Fruit fly (Drosophila melanogaster): ENCODE results near the gene CG13409.

CG13409 gene

dm6 chr3R:22049134-22049796, 17.6 kb upstream of the CG13409 start (continued):
- peak; percentile 31 for TF ChIP-seq CG8632 (GFP tag; optimal IDR thresholded peaks at IDR 0.05)
- peak; percentile 61 for TF ChIP-seq CG4318 (GFP tag; optimal IDR thresholded peaks at IDR 0.05)
- no peak for TF ChIP-seq Blimp-1 (GFP tag; optimal IDR thresholded peaks at IDR 0.05)
- peak; percentile 62 for TF ChIP-seq net (GFP tag; optimal IDR thresholded peaks at IDR 0.05)
- TF ChIP-seq salr (GFP tag; optimal IDR thresholded peaks at IDR 0.05) = peak in 1 of 2 experiments; percentile 50
- peak; percentile 62 for TF ChIP-seq dsx (GFP tag; optimal IDR thresholded peaks at IDR 0.05; ENCODE audit: poor library complexity, severe bottlenecking)
- peak; percentile 60 for TF ChIP-seq OdsH (GFP tag; optimal IDR thresholded peaks at IDR 0.05)
- peak; percentile 50 for TF ChIP-seq Eip75B (GFP tag; optimal IDR thresholded peaks at IDR 0.05)
- TF ChIP-seq fd59A (GFP tag; optimal IDR thresholded peaks at IDR 0.05) = peak; percentile 32
- TF ChIP-seq Sox15 (GFP tag; optimal IDR thresholded peaks at IDR 0.05) = no peak
- TF ChIP-seq CG6808 (GFP tag; optimal IDR thresholded peaks at IDR 0.05) = peak; percentile 23
- TF ChIP-seq Hr38 (GFP tag; optimal IDR thresholded peaks at IDR 0.05) = no peak
- TF ChIP-seq CG16779 (tag; optimal IDR thresholded peaks at IDR 0.05) = peak; percentile 6
- TF ChIP-seq CG6854 (GFP tag; optimal IDR thresholded peaks at IDR 0.05) = no peak
- TF ChIP-seq CG11762 (GFP tag; optimal IDR thresholded peaks at IDR 0.05; ENCODE audit: insufficient read depth) = peak; percentile 28
- peak; percentile 66 for TF ChIP-seq CG6276 (GFP tag; optimal IDR thresholded peaks at IDR 0.05)
- peak; percentile 12 for TF ChIP-seq Hr39 (GFP tag; optimal IDR thresholded peaks at IDR 0.05)
- TF ChIP-seq vri (GFP tag; optimal IDR thresholded peaks at IDR 0.05) = peak; percentile 1
- TF ChIP-seq svp (GFP tag) = no peak
- peak; percentile 61 for TF ChIP-seq achi (GFP tag; optimal IDR thresholded peaks at IDR 0.05)
- peak; percentile 87 for TF ChIP-seq CG15336 (GFP tag; IDR thresholded peaks at IDR 0.05)
- peak; percentile 60 for TF ChIP-seq CG11294 (GFP tag; IDR thresholded peaks at IDR 0.05)
- peak; percentile 61 for TF ChIP-seq CG3919 (GFP tag; optimal IDR thresholded peaks at IDR 0.05)
- TF ChIP-seq lz (GFP tag; optimal IDR thresholded peaks at IDR 0.05) = peak; percentile 15
- peak; percentile 36 for TF ChIP-seq acj6 (GFP tag; optimal IDR thresholded peaks at IDR 0.05)
- peak in 1 of 2 experiments; percentile 26 for TF ChIP-seq ss (GFP tag; optimal IDR thresholded peaks at IDR 0.05)
- peak; percentile 72 for TF ChIP-seq CG6163 (GFP tag; IDR thresholded peaks at IDR 0.05)
- no peak for TF ChIP-seq Eip93F (GFP tag; optimal IDR thresholded peaks at IDR 0.05)
- TF ChIP-seq eg (GFP tag; IDR thresholded peaks at IDR 0.05) = peak; percentile 82
- peak; percentile 53 for TF ChIP-seq esn (GFP tag; optimal IDR thresholded peaks at IDR 0.05)
- TF ChIP-seq fd85E (GFP tag; optimal IDR thresholded peaks at IDR 0.05) = no peak

dm6 chr3R:22047412-22047811, 15.7 kb upstream of the CG13409 start:
- no peak for TF ChIP-seq Hr39 (GFP tag; optimal IDR thresholded peaks at IDR 0.05)
- no peak for TF ChIP-seq OdsH (GFP tag; optimal IDR thresholded peaks at IDR 0.05)
- no peak for TF ChIP-seq CG11762 (GFP tag; optimal IDR thresholded peaks at IDR 0.05; ENCODE audit: insufficient read depth)
- no peak for TF ChIP-seq eg (GFP tag; IDR thresholded peaks at IDR 0.05)
- TF ChIP-seq Smox (GFP tag; optimal IDR thresholded peaks at IDR 0.05) = no peak
- no peak for TF ChIP-seq CG3919 (GFP tag; optimal IDR thresholded peaks at IDR 0.05)
- TF ChIP-seq Ets21C (GFP tag; optimal IDR thresholded peaks at IDR 0.05) = no peak
- TF ChIP-seq Eip93F (GFP tag; optimal IDR thresholded peaks at IDR 0.05) = no peak
- no peak for TF ChIP-seq CG16779 (tag; optimal IDR thresholded peaks at IDR 0.05)
- TF ChIP-seq Gug (GFP tag; IDR thresholded peaks at IDR 0.05) = no peak
- no peak for TF ChIP-seq net (GFP tag; optimal IDR thresholded peaks at IDR 0.05)
- TF ChIP-seq CG32006 (GFP tag; optimal IDR thresholded peaks at IDR 0.05) = no peak
- TF ChIP-seq Met (GFP tag; optimal IDR thresholded peaks at IDR 0.05) = no peak
- no peak for TF ChIP-seq CG1621 (tag; optimal IDR thresholded peaks at IDR 0.05)
- no peak for TF ChIP-seq CG6808 (GFP tag; optimal IDR thresholded peaks at IDR 0.05)
- TF ChIP-seq CG11902 (GFP tag; optimal IDR thresholded peaks at IDR 0.05) = no peak
- no peak for TF ChIP-seq acj6 (GFP tag; optimal IDR thresholded peaks at IDR 0.05)
- TF ChIP-seq fkh (GFP tag; optimal IDR thresholded peaks at IDR 0.05) = no peak
- TF ChIP-seq Eip78C (GFP tag) = no peak

Data from whole organism, prepupa.